Worm (Caenorhabditis elegans) whole organism, midembryonic: ENCODE measurements around the gene Y50D4A.5.

Experiments
- T22C8.4 ChIP-seq: fragments of 200-800 bp; sonication (Bioruptor generic); IDR thresholded peaks from 2 replicates; pipeline ENCODE4 v1.3.6; 2022; ENCODE audit warnings: missing genetic modification characterization, missing compliant biosample characterization
- cog-1 ChIP-seq: sonication (generic microtip); optimal IDR thresholded peaks from 2 replicates; lab custom pipeline; 2016; ENCODE audit warnings: missing genetic modification characterization, missing compliant biosample characterization
- flt-1 ChIP-seq: fragments of 200-800 bp; sonication (Bioruptor generic); IDR thresholded peaks from 2 replicates; pipeline ENCODE4 v1.3.6; 2022; ENCODE audit warnings: missing genetic modification characterization, missing compliant biosample characterization
- klf-2 ChIP-seq: fragments of 200-800 bp; sonication (Bioruptor generic); conservative IDR thresholded peaks from 2 replicates; pipeline ENCODE4 v1.3.6; 2022; ENCODE audit warnings: missing genetic modification reagents, missing genetic modification characterization, missing compliant biosample characterization
- med-1 ChIP-seq: sonication (generic microtip); optimal IDR thresholded peaks from 2 replicates; lab custom pipeline; 2017; ENCODE audit warnings: missing genetic modification characterization, mild to moderate bottlenecking, missing compliant biosample characterization, antibody characterized with exemption, missing genetic modification reagents; ENCODE audit not compliant: insufficient read depth
- ref-1 ChIP-seq: fragments of 200-800 bp; sonication (Bioruptor generic); conservative IDR thresholded peaks from 2 replicates; pipeline ENCODE4 v1.3.6; 2022; ENCODE audit warnings: missing genetic modification reagents, missing genetic modification characterization, missing compliant biosample characterization
- tab-1 ChIP-seq: fragments of 200-800 bp; sonication (Bioruptor generic); IDR thresholded peaks from 2 replicates; pipeline ENCODE4 v1.3.6; 2022; ENCODE audit warnings: missing genetic modification characterization, missing compliant biosample characterization
- ztf-23 ChIP-seq: fragments of 200-800 bp; sonication (Bioruptor generic); IDR thresholded peaks from 2 replicates; pipeline ENCODE4 v1.3.6; 2022; ENCODE audit warnings: missing genetic modification reagents, missing genetic modification characterization, missing compliant biosample characterization
- ztf-29 ChIP-seq: fragments of 200-800 bp; sonication (Bioruptor generic); IDR thresholded peaks from 2 replicates; pipeline ENCODE4 v1.3.6; 2022; ENCODE audit warnings: missing genetic modification reagents, missing genetic modification characterization, missing compliant biosample characterization

Y50D4A.5 gene

DNA sequence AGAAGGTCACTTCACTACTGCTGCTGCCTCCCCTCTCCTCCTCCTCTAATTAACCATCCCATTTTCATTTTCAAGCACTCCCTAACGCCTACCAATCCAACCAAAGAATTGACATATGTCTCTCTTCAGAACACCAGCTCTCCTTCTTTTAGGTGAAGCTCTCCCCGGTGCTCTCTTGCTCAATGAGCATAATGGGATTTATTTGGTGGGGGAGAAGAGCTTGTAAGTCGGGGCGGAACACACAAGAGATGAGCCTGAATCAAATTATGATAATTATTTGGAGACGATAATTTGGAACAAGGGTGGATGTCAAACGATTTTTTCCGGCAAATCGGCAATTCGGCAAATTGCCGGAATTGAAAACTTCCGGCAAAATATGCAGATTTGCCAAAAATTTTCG lies 45.7 kb downstream of the Y50D4A.5 start:
- TF ChIP-seq ztf-23 (GFP tag; lab: Robert Waterston, UW): no peak
- TF ChIP-seq flt-1 (GFP tag; lab: Robert Waterston, UW): no peak
- TF ChIP-seq T22C8.4 (GFP tag; lab: Robert Waterston, UW): no peak
- TF ChIP-seq ref-1: no peak
- no peak for TF ChIP-seq klf-2 (GFP tag; lab: Robert Waterston, UW)
- no peak for TF ChIP-seq cog-1 (tag; lab: Kevin White, UChicago)
- no peak for TF ChIP-seq tab-1 (GFP tag; lab: Robert Waterston, UW)
- no peak for TF ChIP-seq ztf-29 (GFP tag; lab: Robert Waterston, UW)
- no peak for TF ChIP-seq med-1 (GFP tag; lab: Kevin White, UChicago)
